Worm (Caenorhabditis elegans) whole organism, L2 larva: ENCODE results near the gene ocr-1.
A peak's percentile ranks its signal among the peaks of the same experiment; 100 is the strongest.

ENCODE experiments used
- C34F6.9 ChIP-seq: fragments of 150-350 bp; optimal IDR thresholded peaks from 2 replicates; lab custom pipeline; 2014; ENCODE audit warnings: missing biosample characterization, missing genetic modification characterization
- F13H6.1 ChIP-seq: sonication (generic microtip); optimal IDR thresholded peaks from 2 replicates; lab custom pipeline; 2016; ENCODE audit warnings: missing genetic modification characterization, missing compliant biosample characterization
- R02D3.7 ChIP-seq: fragments of 150-350 bp; optimal IDR thresholded peaks from 2 replicates; lab custom pipeline; 2014; ENCODE audit warnings: missing biosample characterization, missing genetic modification characterization
- Y55F3AM.14 ChIP-seq: fragments of 200-800 bp; sonication (Bioruptor generic); optimal IDR thresholded peaks from 2 replicates; lab custom pipeline; 2018; ENCODE audit warnings: mild to moderate bottlenecking, missing genetic modification characterization, missing compliant biosample characterization
- ZK546.5 ChIP-seq: sonication (generic microtip); optimal IDR thresholded peaks from 2 replicates; lab custom pipeline; 2017; ENCODE audit warnings: missing biosample characterization, missing genetic modification characterization
- alr-1 ChIP-seq: fragments of 150-350 bp; optimal IDR thresholded peaks from 2 replicates; lab custom pipeline; 2014; ENCODE audit warnings: missing biosample characterization, missing genetic modification characterization
- ama-1 ChIP-seq: fragments of 150-350 bp; optimal IDR thresholded peaks from 2 replicates; lab custom pipeline; 2018; ENCODE audit warnings: inconsistent platforms
- crh-2 ChIP-seq: sonication (generic microtip); optimal IDR thresholded peaks from 2 replicates; lab custom pipeline; 2017; ENCODE audit warnings: missing biosample characterization, missing genetic modification characterization
- egl-27 ChIP-seq: sonication (generic microtip); optimal IDR thresholded peaks from 3 replicates; lab custom pipeline; 2017; ENCODE audit warnings: missing biosample characterization, missing genetic modification reagents, missing genetic modification characterization
- elt-1 ChIP-seq: fragments of 150-350 bp; optimal IDR thresholded peaks from 2 replicates; lab custom pipeline; 2014; ENCODE audit warnings: missing biosample characterization, missing genetic modification characterization
- fos-1 ChIP-seq: fragments of 150-350 bp; optimal IDR thresholded peaks from 2 replicates; lab custom pipeline; 2014; ENCODE audit warnings: missing biosample characterization, missing genetic modification characterization
- gmeb-1 ChIP-seq: fragments of 150-350 bp; optimal IDR thresholded peaks from 2 replicates; lab custom pipeline; 2014; ENCODE audit warnings: missing biosample characterization, missing genetic modification characterization
- lin-11 ChIP-seq: fragments of 150-350 bp; sonication (generic microtip); optimal IDR thresholded peaks from 2 replicates; lab custom pipeline; 2014; ENCODE audit warnings: missing biosample characterization, missing genetic modification characterization, inconsistent platforms, mixed read lengths
- lin-39 ChIP-seq: fragments of 150-350 bp; optimal IDR thresholded peaks from 2 replicates; lab custom pipeline; 2014; ENCODE audit warnings: missing biosample characterization, missing genetic modification reagents, missing genetic modification characterization
- lsy-2 ChIP-seq, 2 experiments: fragments of 150-350 bp in 1 of 2; sonication (generic microtip) in 1 of 2; optimal IDR thresholded peaks; 2 replicates each; lab custom pipeline; 2014 to 2017; ENCODE audit warnings: missing biosample characterization in 2 of 2, missing genetic modification characterization in 2 of 2
- mab-5 ChIP-seq: fragments of 150-350 bp; optimal IDR thresholded peaks from 2 replicates; lab custom pipeline; 2014; ENCODE audit warnings: missing biosample characterization, missing genetic modification characterization
- mdl-1 ChIP-seq, 2 experiments: fragments of 150-350 bp in 1 of 2; sonication (generic microtip) in 1 of 2; optimal IDR thresholded peaks; 2 replicates each; lab custom pipeline; 2017; ENCODE audit warnings: missing biosample characterization in 2 of 2, missing genetic modification characterization in 2 of 2
- nhr-10 ChIP-seq: sonication (generic microtip); optimal IDR thresholded peaks from 2 replicates; lab custom pipeline; 2017; ENCODE audit warnings: missing biosample characterization, missing genetic modification characterization
- nhr-11 ChIP-seq: fragments of 150-350 bp; optimal IDR thresholded peaks from 2 replicates; lab custom pipeline; 2014; ENCODE audit warnings: missing biosample characterization, missing genetic modification characterization
- nhr-129 ChIP-seq: fragments of 150-350 bp; optimal IDR thresholded peaks from 2 replicates; lab custom pipeline; 2014; ENCODE audit warnings: missing biosample characterization, missing genetic modification characterization
- nhr-21 ChIP-seq: fragments of 150-350 bp; optimal IDR thresholded peaks from 2 replicates; lab custom pipeline; 2014; ENCODE audit warnings: missing biosample characterization, missing genetic modification characterization
- nhr-25 ChIP-seq: fragments of 150-350 bp; sonication (generic microtip); optimal IDR thresholded peaks from 3 replicates; lab custom pipeline; 2014; ENCODE audit warnings: missing biosample characterization, missing genetic modification characterization
- nhr-6 ChIP-seq: fragments of 150-350 bp; optimal IDR thresholded peaks from 2 replicates; lab custom pipeline; 2014; ENCODE audit warnings: missing biosample characterization, missing genetic modification characterization
- skn-1 ChIP-seq: sonication (generic microtip); optimal IDR thresholded peaks from 2 replicates; lab custom pipeline; 2017; ENCODE audit warnings: missing biosample characterization, missing genetic modification characterization
- sma-3 ChIP-seq: sonication (generic microtip); optimal IDR thresholded peaks from 2 replicates; lab custom pipeline; 2016; ENCODE audit warnings: missing genetic modification reagents, missing genetic modification characterization, missing compliant biosample characterization
- sma-9 ChIP-seq, 2 experiments: fragments of 150-350 bp in 1 of 2; sonication (generic microtip) in 1 of 2; optimal IDR thresholded peaks; 2 replicates each; lab custom pipeline; 2014 to 2016; ENCODE audit warnings: missing genetic modification characterization in 2 of 2, mild to moderate bottlenecking in 1 of 2, missing biosample characterization in 1 of 2, missing compliant biosample characterization in 1 of 2, missing genetic modification reagents in 1 of 2, moderate library complexity in 1 of 2
- snpc-4 ChIP-seq: fragments of 150-350 bp; optimal IDR thresholded peaks from 2 replicates; lab custom pipeline; 2014; ENCODE audit warnings: missing biosample characterization, missing genetic modification characterization
- unc-55 ChIP-seq: fragments of 150-350 bp; sonication (generic microtip); optimal IDR thresholded peaks from 3 replicates; lab custom pipeline; 2014; ENCODE audit warnings: missing biosample characterization, missing genetic modification reagents, missing genetic modification characterization
- unc-62 ChIP-seq: fragments of 150-350 bp; optimal IDR thresholded peaks from 2 replicates; lab custom pipeline; 2014; ENCODE audit warnings: missing biosample characterization, missing genetic modification reagents, missing genetic modification characterization
- zag-1 ChIP-seq: fragments of 150-350 bp; optimal IDR thresholded peaks from 2 replicates; lab custom pipeline; 2014; ENCODE audit warnings: missing biosample characterization, missing genetic modification characterization
- ztf-1 ChIP-seq: fragments of 200-800 bp; sonication (Bioruptor generic); conservative IDR thresholded peaks from 2 replicates; pipeline ENCODE4 v1.3.6; 2022; ENCODE audit warnings: missing genetic modification characterization, missing compliant biosample characterization
- ztf-11 ChIP-seq: sonication (generic microtip); optimal IDR thresholded peaks from 2 replicates; lab custom pipeline; 2017; ENCODE audit warnings: missing biosample characterization, missing genetic modification characterization
- ztf-4 ChIP-seq: fragments of 150-350 bp; optimal IDR thresholded peaks from 2 replicates; lab custom pipeline; 2014; ENCODE audit warnings: missing biosample characterization, missing genetic modification characterization

ocr-1 gene

ce11 chrV:10731989-10732472 lies 32.1 kb upstream of the ocr-1 start, which contains the start of gene T28B11.1 (continued):
- TF ChIP-seq mab-5 (no peak), ztf-4 (no peak), nhr-6 (no peak)

- TF ChIP-seq C34F6.9 (tag; lab: Kevin White, UChicago) (peak; percentile 69), F13H6.1 (tag; lab: Kevin White, UChicago) (peak; percentile 67), fos-1 (tag; lab: Kevin White, UChicago) (no peak), lsy-2 (tag; optimal IDR thresholded peaks at IDR 0.05; lab: Kevin White, UChicago) (peak in 1 of 2 experiments; percentile 8), unc-55 (GFP tag; lab: Kevin White, UChicago) (no peak), ztf-4 (no peak), nhr-129 (tag; lab: Kevin White, UChicago) (peak; percentile 18), crh-2 (peak; percentile 78), snpc-4 (tag; lab: Kevin White, UChicago) (peak; percentile 27), mdl-1 (tag; optimal IDR thresholded peaks at IDR 0.05; lab: Kevin White, UChicago) (peak in 1 of 2 experiments; percentile 16), ztf-1 (GFP tag; lab: Robert Waterston, UW) (no peak), sma-3 (GFP tag; lab: Kevin White, UChicago) (peak; percentile 64), sma-9 (GFP tag; optimal IDR thresholded peaks at IDR 0.05; lab: Kevin White, UChicago) (peak; percentile 89), sma-9 (tag; optimal IDR thresholded peaks at IDR 0.05; lab: Kevin White, UChicago) (no peak), lin-11 (peak; percentile 32), gmeb-1 (tag; lab: Kevin White, UChicago) (peak; percentile 80), nhr-6 (peak; percentile 40)
- TF ChIP-seq, all 48 proteins: peak for 12
Observed at ce11 chrV:10736756-10737155, 27.4 kb upstream of the ocr-1 start, which contains the start of the genes mre-11 and wdr-5.3. TSS of gene mre-11 (minus strand) at chrV:10736868. TSS of gene wdr-5.3 (plus strand) at chrV:10737116.

- no peak for TF ChIP-seq Y55F3AM.14 (GFP tag; lab: Kevin White, UChicago)
- TF ChIP-seq R02D3.7 (tag; lab: Kevin White, UChicago) = no peak
- TF ChIP-seq gmeb-1 (tag; lab: Kevin White, UChicago) = no peak
- TF ChIP-seq mab-5 = no peak
- no peak for TF ChIP-seq unc-62 (GFP tag; lab: Kevin White, UChicago)
- no peak for TF ChIP-seq ZK546.5
- TF ChIP-seq sma-9 (GFP tag; optimal IDR thresholded peaks at IDR 0.05; lab: Kevin White, UChicago) = no peak
- no peak for TF ChIP-seq sma-9 (tag; optimal IDR thresholded peaks at IDR 0.05; lab: Kevin White, UChicago)
Observed at ce11 chrV:10741357-10741756, 22.8 kb upstream of the ocr-1 start, which contains the start of gene ZC302.3. TSS of gene ZC302.3 (minus strand) at chrV:10741457.

ce11 chrV:10743649-10744048 lies 20.5 kb upstream of the ocr-1 start, which contains the start of gene srj-22:
TSS of gene srj-22 (minus strand) at chrV:10743749.
- TF ChIP-seq unc-62 (GFP tag; lab: Kevin White, UChicago) (no peak), ama-1 (lab: Kevin White, UChicago) (no peak), alr-1 (tag; lab: Kevin White, UChicago) (no peak), zag-1 (no peak), ztf-11 (tag; lab: Kevin White, UChicago) (no peak), elt-1 (tag; lab: Kevin White, UChicago) (no peak), fos-1 (tag; lab: Kevin White, UChicago) (no peak), lin-39 (tag; lab: Kevin White, UChicago) (no peak), gmeb-1 (tag; lab: Kevin White, UChicago) (no peak)

- no peak for TF ChIP-seq F13H6.1 (tag; lab: Kevin White, UChicago)
- TF ChIP-seq egl-27 (tag; lab: Kevin White, UChicago) = no peak
- TF ChIP-seq nhr-21 = no peak
- no peak for TF ChIP-seq skn-1
- TF ChIP-seq zag-1 = no peak
- TF ChIP-seq ZK546.5 = no peak
- TF ChIP-seq mdl-1 (tag; optimal IDR thresholded peaks at IDR 0.05; lab: Kevin White, UChicago) = no peak
- TF ChIP-seq nhr-11 (tag; lab: Kevin White, UChicago) = no peak
- no peak for TF ChIP-seq nhr-10 (tag; lab: Kevin White, UChicago)
- no peak for TF ChIP-seq crh-2
- TF ChIP-seq ztf-4 = no peak
- TF ChIP-seq snpc-4 (tag; lab: Kevin White, UChicago) = no peak
- no peak for TF ChIP-seq nhr-6
- TF ChIP-seq nhr-25 = no peak
Observed at ce11 chrV:10745034-10745433, 19.1 kb upstream of the ocr-1 start, which contains the start of gene srj-21. TSS of gene srj-21 (plus strand) at chrV:10745334.
